Worm (Caenorhabditis elegans): Measurements from ENCODE around the gene txdc-9.

The txdc-9 gene

ce11 chrIII:6430834-6431233, 1.1 kb upstream of the txdc-9 start, which contains the start of gene popl-1:
Gene popl-1 (minus strand): TSS chrIII:6430934.
- TF ChIP-seq alr-1 (tag; optimal IDR thresholded peaks at IDR 0.05; ENCODE audit: borderline replicate concordance): no peak
- TF ChIP-seq pax-3 (tag; optimal IDR thresholded peaks at IDR 0.05): no peak
- no peak for TF ChIP-seq lin-39 (tag; optimal IDR thresholded peaks at IDR 0.05)
- TF ChIP-seq unc-62 (GFP tag; optimal IDR thresholded peaks at IDR 0.05): no peak
- no peak for TF ChIP-seq elt-2 (tag; optimal IDR thresholded peaks at IDR 0.05)

ce11 chrIII:6432939-6433338, 961 bp downstream of the txdc-9 start, which contains the start of gene vps-16:
Gene vps-16 (plus strand): TSS chrIII:6433239.
- no peak for TF ChIP-seq C04F5.9 (tag; optimal IDR thresholded peaks at IDR 0.05)
- no peak for TF ChIP-seq ama-1 (optimal IDR thresholded peaks at IDR 0.05)
- TF ChIP-seq egl-27 (tag; optimal IDR thresholded peaks at IDR 0.05): no peak
- no peak for TF ChIP-seq nhr-28 (tag; optimal IDR thresholded peaks at IDR 0.05)

DNA sequence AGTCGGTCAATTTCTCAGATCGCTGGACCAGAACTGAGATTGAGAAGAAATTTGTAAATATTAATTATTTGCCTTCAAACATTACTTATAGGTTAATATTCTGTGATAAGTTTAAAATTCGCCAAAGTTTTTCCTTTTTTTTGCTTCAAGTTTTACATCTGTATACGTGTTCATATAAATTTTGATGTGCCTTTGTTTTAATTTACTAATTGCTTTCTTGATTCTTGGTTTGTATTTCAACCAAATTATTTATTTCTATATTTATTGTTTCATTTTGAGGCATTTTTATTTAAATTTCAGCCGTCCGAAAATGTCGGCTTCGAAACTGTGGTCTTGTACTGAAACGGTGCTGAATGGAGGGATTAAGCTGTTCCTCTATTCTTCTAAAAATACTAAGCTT, 4.3 kb downstream of the txdc-9 start, which contains the start of gene C05D11.1:
TSS of gene C05D11.1 (plus strand) at position 301 of the 400 bp plus-strand sequence.
- TF ChIP-seq Y116A8C.19 (tag; optimal IDR thresholded peaks at IDR 0.05; ENCODE audit: borderline replicate concordance) (no peak), lin-15B (tag; optimal IDR thresholded peaks at IDR 0.05) (no peak), C04F5.9 (tag; optimal IDR thresholded peaks at IDR 0.05) (no peak), zip-4 (GFP tag; optimal IDR thresholded peaks at IDR 0.05) (no peak), nhr-12 (tag; optimal IDR thresholded peaks at IDR 0.05) (no peak), lin-14 (GFP tag; optimal IDR thresholded peaks at IDR 0.05) (no peak), mep-1 (tag; optimal IDR thresholded peaks at IDR 0.05) (no peak), fkh-10 (GFP tag; optimal IDR thresholded peaks at IDR 0.05) (no peak), ztf-4 (tag; optimal IDR thresholded peaks at IDR 0.05) (no peak), hlh-4 (tag; optimal IDR thresholded peaks at IDR 0.05) (no peak), nhr-47 (tag; optimal IDR thresholded peaks at IDR 0.05) (no peak), nhr-19 (GFP tag; conservative IDR thresholded peaks at IDR 0.05) (no peak), rnt-1 (tag; optimal IDR thresholded peaks at IDR 0.05) (no peak), sup-37 (GFP tag; optimal IDR thresholded peaks at IDR 0.05) (no peak)

DNA sequence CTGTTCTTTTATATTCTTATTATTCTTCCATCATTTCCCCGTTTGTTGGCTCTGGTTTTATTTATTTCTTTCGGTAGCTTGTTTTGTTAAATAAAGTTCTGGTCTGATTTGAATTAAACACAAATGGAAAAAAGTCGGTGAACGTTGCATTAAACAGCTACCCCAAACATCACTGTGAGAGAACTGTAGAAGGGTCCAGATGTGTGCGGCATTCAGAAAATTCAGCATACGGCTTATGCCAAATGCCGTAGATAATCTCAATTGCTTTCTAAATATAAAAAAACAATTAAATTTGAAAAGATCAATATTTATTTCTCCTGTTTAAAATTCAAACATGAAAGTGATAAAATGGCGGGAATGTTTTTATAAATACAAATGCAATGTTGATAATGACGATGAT, 7.9 kb downstream of the txdc-9 start:
- TF ChIP-seq nhr-77 (tag; optimal IDR thresholded peaks at IDR 0.05) (no peak), pqm-1 (tag; optimal IDR thresholded peaks at IDR 0.05) (no peak), nhr-19 (GFP tag; conservative IDR thresholded peaks at IDR 0.05) (no peak), nhr-85 (tag) (no peak), pax-3 (tag; optimal IDR thresholded peaks at IDR 0.05) (no peak), nhr-76 (tag; optimal IDR thresholded peaks at IDR 0.05) (no peak), ceh-90 (tag; optimal IDR thresholded peaks at IDR 0.05) (no peak), hlh-17 (GFP tag; optimal IDR thresholded peaks at IDR 0.05; ENCODE audit: borderline replicate concordance) (no peak), unc-30 (tag; optimal IDR thresholded peaks at IDR 0.05) (no peak), unc-98 (GFP tag; IDR thresholded peaks at IDR 0.05) (no peak), lir-3 (tag; optimal IDR thresholded peaks at IDR 0.05; ENCODE audit: poor library complexity) (no peak), ama-1 (optimal IDR thresholded peaks at IDR 0.05) (no peak), elt-2 (tag; optimal IDR thresholded peaks at IDR 0.05) (no peak), nhr-84 (tag; optimal IDR thresholded peaks at IDR 0.05) (no peak), lin-35 (GFP tag; optimal IDR thresholded peaks at IDR 0.05) (no peak), ets-5 (GFP tag; IDR thresholded peaks at IDR 0.05) (no peak)

ce11 chrIII:6442305-6443125, 10.5 kb downstream of the txdc-9 start, which contains the start of gene mel-32:
Gene mel-32 (minus strand): TSS chrIII:6443000.
- TF ChIP-seq ces-1 (GFP tag; optimal IDR thresholded peaks at IDR 0.05): no peak
- no peak for TF ChIP-seq lir-3 (tag; optimal IDR thresholded peaks at IDR 0.05; ENCODE audit: poor library complexity)
- TF ChIP-seq Y116A8C.19 (tag; optimal IDR thresholded peaks at IDR 0.05; ENCODE audit: borderline replicate concordance): no peak
- TF ChIP-seq nhr-84 (tag; optimal IDR thresholded peaks at IDR 0.05): no peak
- no peak for TF ChIP-seq lin-14 (GFP tag; optimal IDR thresholded peaks at IDR 0.05)
- peak in 1 of 3 experiments; percentile 15 for TF ChIP-seq ceh-82 (tag; optimal IDR thresholded peaks at IDR 0.05)
- peak; percentile 41 for TF ChIP-seq nhr-71 (tag; optimal IDR thresholded peaks at IDR 0.05)
- peak in 1 of 6 experiments; percentile 67 for TF ChIP-seq elt-3 (tag; optimal IDR thresholded peaks at IDR 0.05)
- peak in 1 of 2 experiments; percentile 55 for TF ChIP-seq lsy-2 (tag; optimal IDR thresholded peaks at IDR 0.05)
- TF ChIP-seq tlp-1 (tag; optimal IDR thresholded peaks at IDR 0.05): no peak
- TF ChIP-seq unc-98 (GFP tag; IDR thresholded peaks at IDR 0.05): no peak
- TF ChIP-seq zip-4 (GFP tag; optimal IDR thresholded peaks at IDR 0.05): no peak
- peak; percentile 20 for TF ChIP-seq nhr-47 (tag; optimal IDR thresholded peaks at IDR 0.05)
- TF ChIP-seq hlh-4 (tag; optimal IDR thresholded peaks at IDR 0.05): no peak
- TF ChIP-seq fos-1 (tag; optimal IDR thresholded peaks at IDR 0.05): no peak
- no peak for TF ChIP-seq sox-4 (tag; optimal IDR thresholded peaks at IDR 0.05)
- TF ChIP-seq ceh-90 (tag; optimal IDR thresholded peaks at IDR 0.05): no peak
- TF ChIP-seq ceh-88 (GFP tag; IDR thresholded peaks at IDR 0.05): no peak
